Worm (Caenorhabditis elegans): ENCODE measurements around the gene sax-2.

Gene sax-2

DNA sequence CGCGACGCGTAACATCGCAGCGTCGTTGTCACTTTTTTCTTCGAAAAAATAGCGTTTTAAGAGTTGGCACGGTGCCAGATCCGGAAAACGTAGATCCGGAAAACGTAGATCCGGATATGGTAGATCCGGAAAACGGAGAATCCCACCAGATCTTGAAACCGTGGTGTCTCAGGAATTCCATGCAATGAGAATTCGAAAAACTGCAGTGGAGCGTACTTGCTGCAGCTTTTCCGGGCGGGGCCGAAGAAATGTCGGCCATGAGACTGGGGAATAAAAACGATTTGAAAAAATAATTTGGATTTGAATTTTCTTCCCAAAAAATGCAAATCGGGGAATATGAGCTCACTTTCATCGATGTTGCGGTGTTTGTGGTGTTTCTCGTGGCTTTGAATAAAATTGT lies 63.0 kb downstream of the sax-2 start, which contains the start of gene K10D2.5 (continued):
- TF ChIP-seq nhr-12 (tag; optimal IDR thresholded peaks at IDR 0.05) (no peak), efl-1 (optimal IDR thresholded peaks at IDR 0.05) (peak; percentile 92 to 94), efl-1 (GFP tag; optimal IDR thresholded peaks at IDR 0.05 in 1 of 2) (peak; percentile 87 to 98), sup-37 (GFP tag; optimal IDR thresholded peaks at IDR 0.05) (peak; percentile 72), C04F5.9 (tag; optimal IDR thresholded peaks at IDR 0.05) (peak; percentile 94), C34B4.2 (tag; optimal IDR thresholded peaks at IDR 0.05) (no peak), rnt-1 (tag; optimal IDR thresholded peaks at IDR 0.05) (peak; percentile 100), snpc-4 (tag; optimal IDR thresholded peaks at IDR 0.05) (peak; percentile 84), lin-39 (tag; optimal IDR thresholded peaks at IDR 0.05) (peak; percentile 71), zag-1 (tag; optimal IDR thresholded peaks at IDR 0.05) (peak; percentile 14), ceh-63 (GFP tag; optimal IDR thresholded peaks at IDR 0.05) (peak; percentile 95), unc-86 (tag; optimal IDR thresholded peaks at IDR 0.05) (peak; percentile 91), nhr-84 (tag; optimal IDR thresholded peaks at IDR 0.05) (no peak), alr-1 (tag; optimal IDR thresholded peaks at IDR 0.05; ENCODE audit: borderline replicate concordance) (no peak), fkh-10 (GFP tag; optimal IDR thresholded peaks at IDR 0.05) (peak; percentile 65), Y116A8C.19 (tag; optimal IDR thresholded peaks at IDR 0.05; ENCODE audit: borderline replicate concordance) (peak; percentile 84), fos-1 (tag; optimal IDR thresholded peaks at IDR 0.05) (peak; percentile 82), ama-1 (optimal IDR thresholded peaks at IDR 0.05) (no peak), skn-1 (tag; optimal IDR thresholded peaks at IDR 0.05) (peak; percentile 84), pag-3 (tag; optimal IDR thresholded peaks at IDR 0.05; ENCODE audit: borderline replicate concordance, insufficient read depth) (peak; percentile 18), lsy-2 (tag; optimal IDR thresholded peaks at IDR 0.05) (peak; percentile 91 to 93), mep-1 (tag; optimal IDR thresholded peaks at IDR 0.05) (peak; percentile 94), lin-15B (tag; optimal IDR thresholded peaks at IDR 0.05) (peak; percentile 98), nhr-76 (tag; optimal IDR thresholded peaks at IDR 0.05) (no peak), nhr-11 (tag; optimal IDR thresholded peaks at IDR 0.05) (peak; percentile 73), sox-4 (tag; optimal IDR thresholded peaks at IDR 0.05) (peak; percentile 91), jun-1 (tag; optimal IDR thresholded peaks at IDR 0.05) (peak; percentile 79), aha-1 (tag; optimal IDR thresholded peaks at IDR 0.05) (peak; percentile 57), nhr-20 (tag; optimal IDR thresholded peaks at IDR 0.05) (peak; percentile 94), unc-30 (tag; optimal IDR thresholded peaks at IDR 0.05) (no peak), snu-23 (GFP tag; optimal IDR thresholded peaks at IDR 0.05) (peak; percentile 96), pax-3 (tag; optimal IDR thresholded peaks at IDR 0.05) (peak; percentile 96), elt-3 (tag; optimal IDR thresholded peaks at IDR 0.05) (peak in 3 of 6 experiments; percentile 76 to 79 (median 79)), aly-2 (tag; optimal IDR thresholded peaks at IDR 0.05) (peak; percentile 65), lir-3 (tag; optimal IDR thresholded peaks at IDR 0.05; ENCODE audit: poor library complexity) (peak; percentile 98), dpl-1 (GFP tag; optimal IDR thresholded peaks at IDR 0.05) (peak; percentile 85 to 88 (median 88)), nhr-47 (tag; optimal IDR thresholded peaks at IDR 0.05) (peak; percentile 96), mef-2 (tag; optimal IDR thresholded peaks at IDR 0.05) (peak; percentile 81), irx-1 (tag; optimal IDR thresholded peaks at IDR 0.05) (peak; percentile 93), nhr-19 (GFP tag; conservative IDR thresholded peaks at IDR 0.05) (peak; percentile 95), lin-35 (GFP tag; optimal IDR thresholded peaks at IDR 0.05) (peak; percentile 87 to 92), isw-1 (GFP tag; IDR thresholded peaks at IDR 0.05) (peak; percentile 97), swsn-7 (tag; optimal IDR thresholded peaks at IDR 0.05) (peak; percentile 92), fkh-8 (tag; optimal IDR thresholded peaks at IDR 0.05) (peak; percentile 97), mdl-1 (tag; optimal IDR thresholded peaks at IDR 0.05) (peak in 1 of 2 experiments; percentile 78), ztf-11 (tag; optimal IDR thresholded peaks at IDR 0.05) (peak in 1 of 2 experiments; percentile 99), elt-2 (tag; optimal IDR thresholded peaks at IDR 0.05) (peak; percentile 51), xbp-1 (tag; optimal IDR thresholded peaks at IDR 0.05) (peak; percentile 95), unc-98 (GFP tag; IDR thresholded peaks at IDR 0.05) (peak; percentile 98), ces-1 (GFP tag; optimal IDR thresholded peaks at IDR 0.05) (no peak), nhr-28 (tag; optimal IDR thresholded peaks at IDR 0.05) (no peak), grh-1 (GFP tag; IDR thresholded peaks at IDR 0.05) (peak; percentile 83), ceh-88 (GFP tag; IDR thresholded peaks at IDR 0.05) (peak; percentile 81), hlh-4 (tag; optimal IDR thresholded peaks at IDR 0.05) (no peak)

Data from whole organism, L1 larva.